Fruit fly (Drosophila melanogaster) whole organism, embryonic: Measurements from ENCODE around the gene CG6901.

ENCODE experiments used
- Blimp-1 ChIP-seq: fragments of 200-800 bp; sonication (Bioruptor generic); optimal IDR thresholded peaks from 3 replicates; lab custom pipeline; 2018; ENCODE audit warnings: missing biosample characterization, missing genetic modification characterization, mild to moderate bottlenecking, moderate library complexity, missing genetic modification reagents
- CG13624 ChIP-seq: fragments of 200-800 bp; sonication (Bioruptor generic); optimal IDR thresholded peaks from 2 replicates; lab custom pipeline; 2016; ENCODE audit warnings: missing biosample characterization, missing genetic modification characterization
- CG13894 ChIP-seq: fragments of 200-800 bp; sonication (Bioruptor generic); optimal IDR thresholded peaks from 3 replicates; lab custom pipeline; 2018; ENCODE audit warnings: missing biosample characterization, mild to moderate bottlenecking, missing genetic modification characterization, moderate library complexity
- CG14710 ChIP-seq: fragments of 200-800 bp; sonication (Bioruptor generic); optimal IDR thresholded peaks from 3 replicates; lab custom pipeline; 2019; ENCODE audit warnings: missing biosample characterization, mild to moderate bottlenecking, missing genetic modification characterization, moderate library complexity
- CG1529 ChIP-seq: fragments of 200-800 bp; sonication (Bioruptor generic); optimal IDR thresholded peaks from 3 replicates; lab custom pipeline; 2018; ENCODE audit warnings: missing biosample characterization, missing genetic modification characterization
- CG15601 ChIP-seq: fragments of 200-800 bp; sonication (Bioruptor generic); optimal IDR thresholded peaks from 3 replicates; lab custom pipeline; 2019; ENCODE audit warnings: missing biosample characterization, mild to moderate bottlenecking, missing genetic modification characterization, moderate library complexity
- CG16863 ChIP-seq: fragments of 200-800 bp; sonication (Bioruptor generic); optimal IDR thresholded peaks from 3 replicates; lab custom pipeline; 2016; ENCODE audit warnings: missing biosample characterization, missing genetic modification characterization
- CG17186 ChIP-seq: fragments of 200-800 bp; sonication (Bioruptor generic); optimal IDR thresholded peaks from 3 replicates; lab custom pipeline; 2017; ENCODE audit warnings: missing biosample characterization, missing genetic modification reagents, missing genetic modification characterization
- CG17829 ChIP-seq: fragments of 200-800 bp; optimal IDR thresholded peaks from 2 replicates; lab custom pipeline; 2019; ENCODE audit warnings: missing biosample characterization, mild to moderate bottlenecking, missing genetic modification characterization, moderate library complexity
- CG30020 ChIP-seq: fragments of 200-800 bp; optimal IDR thresholded peaks from 2 replicates; lab custom pipeline; 2019; ENCODE audit warnings: missing biosample characterization, mild to moderate bottlenecking, missing genetic modification characterization, moderate library complexity
- CG42726 ChIP-seq: fragments of 200-800 bp; sonication (Bioruptor generic); IDR thresholded peaks from 2 replicates; pipeline ENCODE4 v1.3.6; 2022; ENCODE audit warnings: missing biosample characterization, missing genetic modification characterization; ENCODE audit not compliant: partially characterized antibody
- CG7271 ChIP-seq: fragments of 200-800 bp; sonication (Bioruptor generic); optimal IDR thresholded peaks from 2 replicates; lab custom pipeline; 2018; ENCODE audit warnings: missing biosample characterization, mild to moderate bottlenecking, missing genetic modification characterization, moderate library complexity
- CG7745 ChIP-seq: fragments of 200-800 bp; sonication (Bioruptor generic); optimal IDR thresholded peaks from 2 replicates; lab custom pipeline; 2018; ENCODE audit warnings: missing biosample characterization, mild to moderate bottlenecking, missing genetic modification characterization, moderate library complexity
- CG8388 ChIP-seq: fragments of 200-800 bp; sonication (Bioruptor generic); optimal IDR thresholded peaks from 2 replicates; lab custom pipeline; 2019; ENCODE audit warnings: missing biosample characterization, mild to moderate bottlenecking, missing genetic modification characterization, moderate library complexity
- CG9215 ChIP-seq: fragments of 200-800 bp; sonication (Bioruptor generic); IDR thresholded peaks from 2 replicates; pipeline ENCODE4 v1.3.6; 2022; ENCODE audit warnings: missing biosample characterization, missing genetic modification characterization
- CHES-1-like ChIP-seq: fragments of 200-800 bp; sonication (Bioruptor generic); optimal IDR thresholded peaks from 2 replicates; lab custom pipeline; 2016; ENCODE audit warnings: missing biosample characterization, missing genetic modification characterization
- CTCF ChIP-seq: fragments of 200-800 bp; sonication (Bioruptor generic); optimal IDR thresholded peaks from 2 replicates; lab custom pipeline; 2017; ENCODE audit warnings: missing biosample characterization, mild to moderate bottlenecking, missing genetic modification characterization, moderate library complexity
- D19A ChIP-seq: fragments of 200-800 bp; optimal IDR thresholded peaks from 3 replicates; lab custom pipeline; 2019; ENCODE audit warnings: missing biosample characterization, mild to moderate bottlenecking, missing genetic modification characterization, moderate library complexity
- Dll ChIP-seq: fragments of 200-800 bp; sonication (Bioruptor generic); IDR thresholded peaks from 4 replicates; pipeline ENCODE4 v1.3.6; 2022; ENCODE audit warnings: missing biosample characterization, missing genetic modification characterization; ENCODE audit not compliant: partially characterized antibody
- Fer1 ChIP-seq: fragments of 200-800 bp; sonication (Bioruptor generic); optimal IDR thresholded peaks from 2 replicates; lab custom pipeline; 2017; ENCODE audit warnings: missing biosample characterization, mild to moderate bottlenecking, missing genetic modification characterization
- HmgZ ChIP-seq: fragments of 200-800 bp; sonication (Bioruptor generic); optimal IDR thresholded peaks from 2 replicates; lab custom pipeline; 2018; ENCODE audit warnings: missing biosample characterization, mild to moderate bottlenecking, missing genetic modification characterization
- Nf-YA ChIP-seq: fragments of 200-800 bp; sonication (Bioruptor generic); IDR thresholded peaks from 2 replicates; pipeline ENCODE4 v1.3.6; 2022; ENCODE audit warnings: missing biosample characterization, missing genetic modification characterization
- Scr ChIP-seq: fragments of 200-800 bp; sonication (Bioruptor generic); IDR thresholded peaks from 2 replicates; pipeline ENCODE4 v1.3.6; 2022; ENCODE audit warnings: missing biosample characterization, missing genetic modification characterization; ENCODE audit not compliant: partially characterized antibody
- Sry-δ ChIP-seq: fragments of 200-800 bp; sonication (Bioruptor generic); optimal IDR thresholded peaks from 2 replicates; lab custom pipeline; 2016; ENCODE audit warnings: missing biosample characterization, missing genetic modification characterization
- Stat92E ChIP-seq, 3 experiments: fragments of >200 bp in 2 of 3; fragments of 200-800 bp in 1 of 3; sonication (Bioruptor generic) in 1 of 3; optimal IDR thresholded peaks; 2 replicates each; lab custom pipeline; 2017 to 2019; ENCODE audit warnings: missing biosample characterization in 3 of 3, missing genetic modification characterization in 3 of 3, mild to moderate bottlenecking in 1 of 3, moderate library complexity in 1 of 3
- YL-1 ChIP-seq: fragments of 200-800 bp; sonication (Bioruptor generic); optimal IDR thresholded peaks from 3 replicates; lab custom pipeline; 2017; ENCODE audit warnings: missing biosample characterization, mild to moderate bottlenecking, missing genetic modification characterization
- crp ChIP-seq, 2 experiments: fragments of 200-800 bp; sonication (Bioruptor generic); optimal IDR thresholded peaks; 2 replicates in 1 of 2; 3 replicates in 1 of 2; lab custom pipeline; 2017; ENCODE audit warnings: missing biosample characterization in 2 of 2, missing genetic modification characterization in 2 of 2, mild to moderate bottlenecking in 1 of 2, moderate library complexity in 1 of 2
- dmrt99B ChIP-seq: fragments of 200-800 bp; sonication (Bioruptor generic); optimal IDR thresholded peaks from 2 replicates; lab custom pipeline; 2018; ENCODE audit warnings: missing biosample characterization, mild to moderate bottlenecking, missing genetic modification characterization, moderate library complexity
- fd102C ChIP-seq: fragments of 200-800 bp; sonication (Bioruptor generic); optimal IDR thresholded peaks from 2 replicates; lab custom pipeline; 2018; ENCODE audit warnings: missing biosample characterization, mild to moderate bottlenecking, missing genetic modification characterization, moderate library complexity
- fd3F ChIP-seq: fragments of 200-800 bp; sonication (Bioruptor generic); optimal IDR thresholded peaks from 2 replicates; lab custom pipeline; 2018; ENCODE audit warnings: missing biosample characterization, mild to moderate bottlenecking, missing genetic modification characterization, moderate library complexity
- gcm2 ChIP-seq: fragments of 200-800 bp; sonication (Bioruptor generic); optimal IDR thresholded peaks from 2 replicates; lab custom pipeline; 2016; ENCODE audit warnings: missing biosample characterization, missing genetic modification characterization
- gem ChIP-seq: fragments of 200-800 bp; sonication (Bioruptor generic); optimal IDR thresholded peaks from 2 replicates; lab custom pipeline; 2019; ENCODE audit warnings: missing biosample characterization, mild to moderate bottlenecking, missing genetic modification characterization, moderate library complexity
- gfzf ChIP-seq: fragments of 200-800 bp; sonication (Bioruptor generic); optimal IDR thresholded peaks from 2 replicates; lab custom pipeline; 2016; ENCODE audit warnings: missing biosample characterization, mild to moderate bottlenecking, missing genetic modification characterization, moderate library complexity
- hbn ChIP-seq: fragments of 200-800 bp; sonication (Bioruptor generic); IDR thresholded peaks from 2 replicates; pipeline ENCODE4 v1.3.6; 2022; ENCODE audit warnings: missing biosample characterization, missing genetic modification characterization; ENCODE audit not compliant: partially characterized antibody
- inv ChIP-seq: fragments of 200-800 bp; sonication (Bioruptor generic); IDR thresholded peaks from 2 replicates; pipeline ENCODE4 v1.3.6; 2022; ENCODE audit warnings: missing biosample characterization, missing genetic modification characterization; ENCODE audit not compliant: partially characterized antibody
- ken ChIP-seq: fragments of 200-800 bp; sonication (Bioruptor generic); IDR thresholded peaks from 3 replicates; pipeline ENCODE4 v1.3.6; 2022; ENCODE audit warnings: missing biosample characterization, missing genetic modification characterization
- knrl ChIP-seq: fragments of 200-800 bp; sonication (Bioruptor generic); IDR thresholded peaks from 3 replicates; pipeline ENCODE4 v1.3.6; 2022; ENCODE audit warnings: missing biosample characterization, missing genetic modification characterization; ENCODE audit not compliant: partially characterized antibody
- luna ChIP-seq: fragments of 200-800 bp; sonication (Bioruptor generic); optimal IDR thresholded peaks from 2 replicates; lab custom pipeline; 2016; ENCODE audit warnings: missing biosample characterization, missing genetic modification characterization
- nerfin-2 ChIP-seq: fragments of 200-800 bp; sonication (Bioruptor generic); IDR thresholded peaks from 2 replicates; pipeline ENCODE4 v1.3.6; 2022; ENCODE audit warnings: missing biosample characterization, missing genetic modification characterization; ENCODE audit not compliant: partially characterized antibody
- nmo ChIP-seq: fragments of 200-800 bp; sonication (Bioruptor generic); optimal IDR thresholded peaks from 2 replicates; lab custom pipeline; 2018; ENCODE audit warnings: missing biosample characterization, mild to moderate bottlenecking, missing genetic modification characterization, moderate library complexity
- phol ChIP-seq: fragments of 200-800 bp; sonication (Bioruptor generic); optimal IDR thresholded peaks from 3 replicates; lab custom pipeline; 2018; ENCODE audit warnings: missing biosample characterization, mild to moderate bottlenecking, missing genetic modification characterization, moderate library complexity
- row ChIP-seq: fragments of 200-800 bp; sonication (Bioruptor generic); IDR thresholded peaks from 3 replicates; pipeline ENCODE4 v1.3.6; 2022; ENCODE audit warnings: missing biosample characterization, missing genetic modification characterization
- sqz ChIP-seq: fragments of 200-800 bp; sonication (Bioruptor generic); optimal IDR thresholded peaks from 3 replicates; lab custom pipeline; 2018; ENCODE audit warnings: missing biosample characterization, mild to moderate bottlenecking, missing genetic modification characterization
- ssp ChIP-seq: fragments of 200-800 bp; sonication (Bioruptor generic); IDR thresholded peaks from 2 replicates; pipeline ENCODE4 v1.3.6; 2022; ENCODE audit warnings: missing biosample characterization, missing genetic modification characterization
- stwl ChIP-seq: fragments of 200-800 bp; sonication (Bioruptor generic); optimal IDR thresholded peaks from 3 replicates; lab custom pipeline; 2018; ENCODE audit warnings: missing biosample characterization, mild to moderate bottlenecking, missing genetic modification characterization, moderate library complexity
- twi ChIP-seq: fragments of 200-800 bp; optimal IDR thresholded peaks from 2 replicates; lab custom pipeline; 2019; ENCODE audit warnings: missing biosample characterization, mild to moderate bottlenecking, missing genetic modification characterization, moderate library complexity
- unc-4 ChIP-seq: fragments of 200-800 bp; sonication (Bioruptor generic); IDR thresholded peaks from 2 replicates; pipeline ENCODE4 v1.3.6; 2022; ENCODE audit warnings: missing biosample characterization, missing genetic modification characterization; ENCODE audit not compliant: partially characterized antibody
- zf30C ChIP-seq: fragments of 200-800 bp; sonication (Bioruptor generic); optimal IDR thresholded peaks from 3 replicates; lab custom pipeline; 2018; ENCODE audit warnings: missing biosample characterization, mild to moderate bottlenecking, missing genetic modification characterization

The CG6901 gene

DNA sequence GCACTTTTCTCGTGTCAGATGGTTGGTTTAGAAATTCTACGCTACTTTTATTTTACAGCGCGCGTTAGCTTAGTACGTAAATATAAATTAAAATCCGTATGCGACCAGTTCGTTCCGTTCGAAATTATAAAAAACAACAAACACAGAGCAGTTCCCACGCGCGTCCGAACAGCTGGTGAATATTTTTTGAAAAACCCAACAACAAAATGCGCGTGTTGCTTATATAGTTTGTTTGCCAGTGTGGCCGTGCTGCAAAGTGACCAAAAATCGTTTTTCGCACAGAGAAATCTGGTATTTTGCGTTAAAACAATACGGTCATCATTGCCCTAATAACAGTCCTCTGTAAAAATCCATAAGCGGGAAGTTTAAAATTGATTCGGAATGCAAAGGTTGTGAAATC lies 15.1 kb downstream of the CG6901 start (continued):
- no peak for TF ChIP-seq fd3F
- TF ChIP-seq nerfin-2, result no peak
- TF ChIP-seq phol (tag; lab: Kevin White, UChicago), result peak; percentile 16
- peak in 1 of 3 experiments; percentile 89 for TF ChIP-seq Stat92E (GFP tag; optimal IDR thresholded peaks at IDR 0.05; lab: Kevin White, UChicago)
- peak; percentile 26 for TF ChIP-seq CG15601 (tag; lab: Kevin White, UChicago)
- TF ChIP-seq D19A (tag; lab: Kevin White, UChicago), result peak; percentile 45
- peak; percentile 71 for TF ChIP-seq CG14710 (tag; lab: Kevin White, UChicago)
- peak; percentile 23 for TF ChIP-seq CTCF (GFP tag; lab: Kevin White, UChicago)
- peak; percentile 38; the same call in 1 of the 2 replicates for TF ChIP-seq Nf-YA
- no peak for TF ChIP-seq Blimp-1 (GFP tag; lab: Kevin White, UChicago)
- no peak for TF ChIP-seq ken (GFP tag; lab: Robert Waterston, UW)
- no peak for TF ChIP-seq inv (GFP tag; lab: Robert Waterston, UW)
- no peak for TF ChIP-seq CG9215 (GFP tag; lab: Robert Waterston, UW)
- TF ChIP-seq ssp, result no peak
- peak; percentile 77 for TF ChIP-seq stwl (tag; lab: Kevin White, UChicago)
- TF ChIP-seq CG30020, result peak; percentile 10
- peak; percentile 28 for TF ChIP-seq CG7745 (tag; lab: Kevin White, UChicago)
- TF ChIP-seq fd102C (GFP tag; lab: Kevin White, UChicago), result no peak
- no peak for TF ChIP-seq CG8388 (GFP tag; lab: Kevin White, UChicago)
- TF ChIP-seq CHES-1-like, result peak; percentile 10
- TF ChIP-seq gcm2 (GFP tag; lab: Kevin White, UChicago), result no peak
- peak; percentile 24 for TF ChIP-seq CG7271 (tag; lab: Kevin White, UChicago)
- TF ChIP-seq sqz, result peak; percentile 2
- TF ChIP-seq twi (tag; lab: Kevin White, UChicago), result peak; percentile 6
- TF ChIP-seq CG17829 (tag; lab: Kevin White, UChicago), result peak; percentile 58
- no peak for TF ChIP-seq dmrt99B (tag; lab: Kevin White, UChicago)
- TF ChIP-seq Fer1, result peak; percentile 36
- TF ChIP-seq knrl, result no peak
- TF ChIP-seq CG13624 (GFP tag; lab: Kevin White, UChicago), result no peak
- peak; percentile 59; the same call in 1 of the 2 replicates for TF ChIP-seq CG42726 (GFP tag; lab: Robert Waterston, UW)
- peak in 1 of 2 experiments; percentile 81 for TF ChIP-seq crp (GFP tag; optimal IDR thresholded peaks at IDR 0.05; lab: Kevin White, UChicago)
- no peak for TF ChIP-seq gem (tag; lab: Kevin White, UChicago)
- 0 out of 4 replicates have a peak, but pooled peaks have one; percentile 19 for TF ChIP-seq Dll
- no peak for TF ChIP-seq CG1529 (GFP tag; lab: Kevin White, UChicago)
- TF ChIP-seq luna (GFP tag; lab: Kevin White, UChicago), result no peak
- TF ChIP-seq CG13894 (tag; lab: Kevin White, UChicago), result no peak
- peak; percentile 51 for TF ChIP-seq Sry-δ
- peak; percentile 99 for TF ChIP-seq gfzf
- peak; percentile 30 for TF ChIP-seq YL-1
- peak; percentile 41 for TF ChIP-seq unc-4
- TF ChIP-seq CG17186, result peak; percentile 65
- no peak for TF ChIP-seq hbn (GFP tag; lab: Robert Waterston, UW)
- TF ChIP-seq zf30C (GFP tag; lab: Kevin White, UChicago), result no peak
- 0 out of 2 replicates have a peak, but pooled peaks have one; percentile 35 for TF ChIP-seq Scr (GFP tag; lab: Robert Waterston, UW)
- TF ChIP-seq CG16863 (GFP tag; lab: Kevin White, UChicago), result no peak
- peak; percentile 30; the same call in 1 of the 3 replicates for TF ChIP-seq row (GFP tag; lab: Robert Waterston, UW)
- peak; percentile 28 for TF ChIP-seq HmgZ (tag; lab: Kevin White, UChicago)
- peak; percentile 20 for TF ChIP-seq nmo
